Worm (Caenorhabditis elegans) whole organism, L4/young adult: ENCODE results near the gene spsb-2.

Experiments used
- W03F9.2 ChIP-seq: fragments of 150-350 bp; optimal IDR thresholded peaks from 2 replicates; lab custom pipeline; 2014; ENCODE audit warnings: missing biosample characterization, missing genetic modification characterization
- dao-5 ChIP-seq: sonication (generic microtip); optimal IDR thresholded peaks from 2 replicates; lab custom pipeline; 2016; ENCODE audit warnings: missing genotype, missing genetic modification characterization, moderate library complexity, missing compliant biosample characterization
- him-1 ChIP-seq: sonication (generic microtip); optimal IDR thresholded peaks from 2 replicates; lab custom pipeline; 2016; ENCODE audit warnings: missing genotype, missing genetic modification reagents, missing genetic modification characterization, missing compliant biosample characterization

spsb-2 gene

ce11 chrII:15237160-15237559 lies 7.0 kb downstream of the spsb-2 start:
- TF ChIP-seq W03F9.2 (tag; lab: Kevin White, UChicago) = no peak
- no peak for TF ChIP-seq him-1
- TF ChIP-seq dao-5 (tag; lab: Kevin White, UChicago) = no peak

- TF ChIP-seq W03F9.2 (tag; lab: Kevin White, UChicago) (no peak), him-1 (no peak), dao-5 (tag; lab: Kevin White, UChicago) (no peak)
These were observed 9.5 kb downstream of the spsb-2 start for ce11 chrII:15239681-15240080.

DNA sequence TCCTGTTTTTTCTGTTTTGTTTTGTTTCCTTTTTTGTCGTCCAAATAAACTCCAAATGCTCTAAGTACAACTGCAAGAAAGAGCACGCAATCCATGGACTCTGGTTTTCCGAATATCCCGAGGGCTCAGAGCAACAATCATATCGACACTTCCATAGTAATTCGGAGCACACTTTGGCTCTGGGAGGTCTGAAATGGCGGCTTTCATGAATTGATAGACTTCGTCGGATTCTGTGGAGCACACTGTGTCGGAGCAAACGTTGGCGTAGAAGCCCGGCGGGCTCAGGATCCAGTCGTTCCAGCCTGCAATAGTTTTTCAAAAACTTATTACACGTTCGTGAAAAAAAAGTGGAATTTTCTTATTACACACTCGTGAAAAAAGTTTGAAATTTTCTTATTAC lies 14.7 kb downstream of the spsb-2 start:
- TF ChIP-seq W03F9.2 (tag; lab: Kevin White, UChicago) (no peak), him-1 (no peak), dao-5 (tag; lab: Kevin White, UChicago) (no peak)

DNA sequence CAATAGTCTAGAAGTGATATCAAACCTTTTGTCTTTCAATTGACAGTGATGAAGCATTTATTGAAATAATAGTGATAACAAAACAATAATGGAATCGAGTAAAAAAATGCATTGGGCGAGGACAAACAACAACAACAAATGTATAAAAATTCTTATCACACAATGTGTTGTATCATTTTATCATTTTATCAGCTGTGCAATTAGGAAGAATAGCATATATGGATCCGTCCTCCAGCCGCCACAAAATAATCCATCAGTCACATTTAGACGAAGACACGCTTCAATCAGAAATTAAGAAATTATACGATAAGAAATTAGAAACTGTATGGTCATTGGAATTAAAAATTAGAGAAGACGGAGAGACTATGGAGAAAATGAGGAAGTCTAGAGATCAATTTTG lies 21.4 kb downstream of the spsb-2 start, which contains the start of gene tig-3:
TSS of gene tig-3 (minus strand) at position 200 of the 400 bp plus-strand sequence.
- no peak for TF ChIP-seq him-1
- TF ChIP-seq W03F9.2 (tag; lab: Kevin White, UChicago) = no peak
- no peak for TF ChIP-seq dao-5 (tag; lab: Kevin White, UChicago)

DNA sequence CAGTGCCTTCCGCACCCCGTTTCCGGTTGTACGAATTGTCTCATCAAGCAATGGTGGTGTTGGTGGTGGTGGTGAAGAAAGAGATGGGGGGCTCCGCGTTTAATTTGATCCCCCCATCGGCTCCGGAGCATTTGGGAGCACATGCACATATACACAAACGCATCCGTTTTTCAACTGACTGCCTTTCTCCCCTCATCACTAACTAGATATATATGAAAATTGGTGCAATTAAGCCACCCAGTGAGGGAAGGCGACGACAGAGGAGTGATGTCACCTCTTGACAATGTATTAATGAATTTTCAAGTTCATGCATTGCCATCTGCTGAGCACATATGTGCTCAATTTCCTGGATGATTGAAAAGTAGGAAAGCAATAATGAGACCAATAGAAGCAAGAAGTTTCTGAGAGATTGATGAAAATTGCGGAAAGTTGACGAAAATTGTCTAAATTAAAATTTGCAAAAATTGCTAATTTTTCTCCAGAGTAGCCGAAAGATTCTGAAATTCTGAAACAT lies 23.9 kb downstream of the spsb-2 start:
- TF ChIP-seq him-1 (no peak), dao-5 (tag; lab: Kevin White, UChicago) (no peak), W03F9.2 (tag; lab: Kevin White, UChicago) (no peak)

DNA sequence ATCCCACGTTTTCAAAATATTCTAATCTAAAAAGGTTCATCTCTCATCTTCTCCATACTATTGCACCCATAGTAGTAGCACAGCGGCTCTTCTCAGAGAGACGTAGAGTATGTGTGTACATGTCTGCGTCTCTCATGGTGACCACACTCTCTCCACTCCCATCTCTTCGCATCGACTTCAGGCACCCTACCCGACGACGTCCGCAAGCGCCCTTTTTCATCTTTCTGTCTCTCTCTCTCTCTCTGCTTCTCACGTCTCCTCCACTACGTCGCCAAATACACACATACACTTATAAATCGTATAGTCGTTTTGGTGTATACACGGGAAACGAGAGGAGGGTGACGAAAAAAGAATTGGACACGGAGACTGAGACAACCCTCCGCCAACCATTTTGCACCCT lies 25.7 kb downstream of the spsb-2 start:
- TF ChIP-seq dao-5 (tag; lab: Kevin White, UChicago) (no peak), W03F9.2 (tag; lab: Kevin White, UChicago) (no peak), him-1 (peak; percentile 8)

DNA sequence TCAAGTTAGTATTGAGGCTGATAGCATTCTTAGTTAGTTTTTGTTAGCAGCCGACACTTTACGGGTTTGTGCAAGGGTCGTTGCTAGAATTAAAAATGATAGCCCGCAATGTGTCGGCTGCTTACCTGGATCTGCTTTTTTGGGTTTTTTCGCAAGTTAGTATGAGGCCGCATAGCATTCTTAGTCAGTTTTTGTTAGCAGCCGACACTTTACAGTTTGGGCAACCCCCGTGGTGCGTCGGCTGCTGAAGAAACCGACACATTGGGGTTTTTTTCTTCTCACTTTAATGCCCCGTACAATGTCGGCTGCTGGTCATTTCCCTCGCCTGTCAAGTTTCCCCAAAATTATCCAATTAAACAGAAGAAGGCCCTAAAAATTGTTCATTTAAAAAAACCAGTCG lies 26.8 kb downstream of the spsb-2 start:
- no peak for TF ChIP-seq him-1
- no peak for TF ChIP-seq W03F9.2 (tag; lab: Kevin White, UChicago)
- no peak for TF ChIP-seq dao-5 (tag; lab: Kevin White, UChicago)

- TF ChIP-seq him-1 (no peak), dao-5 (tag; lab: Kevin White, UChicago) (no peak), W03F9.2 (tag; lab: Kevin White, UChicago) (no peak)
These were observed 28.5 kb downstream of the spsb-2 start for ce11 chrII:15258668-15259067.

DNA sequence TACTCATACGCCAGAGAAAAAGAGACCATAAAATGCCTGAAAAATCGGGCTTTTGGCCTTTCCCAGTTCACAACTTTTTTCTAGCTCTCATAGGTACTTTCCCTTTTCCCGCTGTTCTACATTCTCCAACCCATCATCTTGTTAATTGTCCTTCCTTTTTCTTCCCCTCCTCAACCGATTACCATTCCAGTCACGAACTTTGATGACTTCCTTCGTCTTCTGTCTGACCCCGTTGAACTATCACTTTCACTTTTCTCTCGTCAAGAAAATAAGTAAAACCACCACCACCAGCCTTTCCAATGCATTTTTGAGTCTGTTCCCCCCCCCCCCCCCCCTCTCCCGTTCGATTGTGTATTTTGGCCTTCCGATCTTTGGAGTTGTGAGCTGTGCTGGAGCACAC lies 30.4 kb downstream of the spsb-2 start:
- TF ChIP-seq dao-5 (tag; lab: Kevin White, UChicago) (no peak), W03F9.2 (tag; lab: Kevin White, UChicago) (no peak), him-1 (no peak)

DNA sequence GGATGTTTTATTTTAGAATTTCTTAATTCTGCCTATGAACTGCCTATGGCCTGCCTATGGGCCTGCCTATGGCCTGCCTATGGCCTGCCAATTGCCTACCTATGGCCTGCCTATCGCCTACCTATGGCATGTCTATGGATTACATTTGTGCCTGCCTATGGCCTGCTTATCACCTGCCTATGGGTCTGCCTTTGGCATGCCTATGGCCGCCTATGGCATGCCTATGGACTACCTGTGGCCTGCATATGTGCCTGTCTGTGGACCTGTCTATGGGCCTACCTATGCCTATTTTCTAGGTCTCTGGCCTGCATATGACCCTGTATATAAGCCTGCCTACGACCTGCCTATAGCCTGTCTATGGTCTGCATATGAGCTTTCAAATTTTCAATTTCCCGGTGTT lies 30.9 kb downstream of the spsb-2 start:
- TF ChIP-seq him-1 = no peak
- TF ChIP-seq dao-5 (tag; lab: Kevin White, UChicago) = no peak
- no peak for TF ChIP-seq W03F9.2 (tag; lab: Kevin White, UChicago)

DNA sequence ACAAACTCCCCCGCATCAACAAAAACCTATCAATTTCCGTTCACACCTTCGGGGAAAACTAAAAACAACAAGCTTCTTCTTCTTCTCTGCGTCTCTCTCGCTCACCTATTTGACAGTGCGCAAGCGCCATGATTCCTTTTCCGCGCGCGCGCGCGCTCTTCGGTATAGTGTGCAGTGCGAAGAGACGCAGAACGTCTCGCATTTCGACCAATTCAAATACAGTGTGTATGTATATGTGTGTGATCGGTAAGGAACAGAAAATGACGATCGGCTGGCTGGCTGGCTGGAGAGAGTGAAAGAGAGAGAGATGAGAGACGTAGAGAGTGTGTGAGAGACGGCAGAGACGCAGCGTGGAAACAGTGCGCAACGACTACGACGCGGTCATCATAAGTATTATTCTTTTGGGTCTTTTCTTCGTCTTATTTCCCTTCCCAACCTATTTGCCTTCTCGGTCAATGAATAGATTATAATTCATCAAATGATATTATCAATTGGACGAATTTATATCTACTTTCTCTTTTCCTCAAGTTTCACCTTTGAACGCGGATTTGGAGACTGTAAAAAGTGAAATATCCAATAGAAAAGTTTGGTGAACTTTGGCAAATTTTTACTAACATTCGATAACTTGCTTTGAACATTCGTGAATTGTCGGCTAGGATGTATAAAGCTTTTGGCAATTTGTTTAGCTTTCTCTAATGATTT lies 33.1 kb downstream of the spsb-2 start:
- TF ChIP-seq W03F9.2 (tag; lab: Kevin White, UChicago) (no peak), him-1 (no peak), dao-5 (tag; lab: Kevin White, UChicago) (no peak)

ce11 chrII:15264593-15264992 lies 34.5 kb downstream of the spsb-2 start:
- TF ChIP-seq him-1 = no peak
- TF ChIP-seq W03F9.2 (tag; lab: Kevin White, UChicago) = no peak
- TF ChIP-seq dao-5 (tag; lab: Kevin White, UChicago) = no peak

- TF ChIP-seq W03F9.2 (tag; lab: Kevin White, UChicago) (no peak), dao-5 (tag; lab: Kevin White, UChicago) (no peak), him-1 (no peak)
These were observed 35.3 kb downstream of the spsb-2 start for ce11 chrII:15265469-15265868.

ce11 chrII:15265951-15266350 lies 35.8 kb downstream of the spsb-2 start:
- TF ChIP-seq W03F9.2 (tag; lab: Kevin White, UChicago) (no peak), him-1 (no peak), dao-5 (tag; lab: Kevin White, UChicago) (no peak)

- no peak for TF ChIP-seq dao-5 (tag; lab: Kevin White, UChicago)
- no peak for TF ChIP-seq him-1
- no peak for TF ChIP-seq W03F9.2 (tag; lab: Kevin White, UChicago)
These were observed 36.3 kb downstream of the spsb-2 start for ce11 chrII:15266487-15266886.
